Fruit fly (Drosophila melanogaster) whole organism, embryonic: ENCODE data around the gene MED27.

Experiments
- Abd-B ChIP-seq: fragments of 200-800 bp; sonication (Bioruptor generic); optimal IDR thresholded peaks from 2 replicates; lab custom pipeline; 2018; ENCODE audit warnings: missing biosample characterization, mild to moderate bottlenecking, missing genetic modification characterization, moderate library complexity
- Awh ChIP-seq: fragments of 200-800 bp; sonication (Bioruptor generic); IDR thresholded peaks from 2 replicates; pipeline ENCODE4, ENCODE4 v1.3.6; 2022; ENCODE audit warnings: missing biosample characterization, missing genetic modification characterization
- B-H1 ChIP-seq: fragments of 200-800 bp; sonication (Bioruptor generic); IDR thresholded peaks from 3 replicates; pipeline ENCODE4 v1.3.6; 2022; ENCODE audit warnings: missing biosample characterization, missing genetic modification characterization
- B-H2 ChIP-seq: fragments of 200-800 bp; sonication (Bioruptor generic); optimal IDR thresholded peaks from 2 replicates; lab custom pipeline; 2018; ENCODE audit warnings: missing biosample characterization, mild to moderate bottlenecking, missing genetic modification characterization
- Bdp1 ChIP-seq: fragments of 200-800 bp; sonication (Bioruptor generic); optimal IDR thresholded peaks from 3 replicates; lab custom pipeline; 2016; ENCODE audit warnings: missing biosample characterization, missing genetic modification characterization
- CG10321 ChIP-seq: fragments of 200-800 bp; sonication (Bioruptor generic); IDR thresholded peaks from 2 replicates; pipeline ENCODE4 v1.3.6; 2022; ENCODE audit warnings: missing biosample characterization, missing genetic modification characterization
- CG11504 ChIP-seq: fragments of 200-800 bp; sonication (Bioruptor generic); optimal IDR thresholded peaks from 3 replicates; lab custom pipeline; 2019; ENCODE audit warnings: missing biosample characterization, mild to moderate bottlenecking, missing genetic modification characterization, moderate library complexity
- CG1233 ChIP-seq: fragments of 200-800 bp; sonication (Bioruptor generic); optimal IDR thresholded peaks from 4 replicates; lab custom pipeline; 2018; ENCODE audit warnings: missing biosample characterization, mild to moderate bottlenecking, missing genetic modification characterization
- CG12391 ChIP-seq: fragments of 200-800 bp; sonication (Bioruptor generic); optimal IDR thresholded peaks from 3 replicates; lab custom pipeline; 2018; ENCODE audit warnings: missing biosample characterization, mild to moderate bottlenecking, missing genetic modification characterization, moderate library complexity
- CG14710 ChIP-seq: fragments of 200-800 bp; sonication (Bioruptor generic); optimal IDR thresholded peaks from 3 replicates; lab custom pipeline; 2019; ENCODE audit warnings: missing biosample characterization, mild to moderate bottlenecking, missing genetic modification characterization, moderate library complexity
- CG15601 ChIP-seq: fragments of 200-800 bp; sonication (Bioruptor generic); optimal IDR thresholded peaks from 3 replicates; lab custom pipeline; 2019; ENCODE audit warnings: missing biosample characterization, mild to moderate bottlenecking, missing genetic modification characterization, moderate library complexity
- CG16813 ChIP-seq: fragments of 200-800 bp; sonication (Bioruptor generic); IDR thresholded peaks from 3 replicates; pipeline ENCODE4 v1.3.6; 2022; ENCODE audit warnings: missing biosample characterization, missing genetic modification characterization; ENCODE audit not compliant: partially characterized antibody
- CG18764 ChIP-seq: fragments of 200-800 bp; sonication (Bioruptor generic); optimal IDR thresholded peaks from 3 replicates; lab custom pipeline; 2016; ENCODE audit warnings: missing biosample characterization, missing genetic modification characterization
- CG2120 ChIP-seq: fragments of 200-800 bp; sonication (Bioruptor generic); optimal IDR thresholded peaks from 3 replicates; lab custom pipeline; 2016; ENCODE audit warnings: missing biosample characterization, missing genetic modification characterization
- CG30403 ChIP-seq: fragments of 200-800 bp; sonication (Bioruptor generic); optimal IDR thresholded peaks from 3 replicates; lab custom pipeline; 2016; ENCODE audit warnings: missing biosample characterization, missing genetic modification characterization
- CG31388 ChIP-seq: fragments of 200-800 bp; sonication (Bioruptor generic); optimal IDR thresholded peaks from 2 replicates; lab custom pipeline; 2016; ENCODE audit warnings: missing biosample characterization, missing genetic modification characterization
- CG33557 ChIP-seq: fragments of 200-800 bp; sonication (Bioruptor generic); optimal IDR thresholded peaks from 2 replicates; lab custom pipeline; 2019; ENCODE audit warnings: missing biosample characterization, mild to moderate bottlenecking, missing genetic modification characterization, moderate library complexity
- CG43689 ChIP-seq: fragments of 200-800 bp; sonication (Bioruptor generic); IDR thresholded peaks from 2 replicates; pipeline ENCODE4 v1.3.6; 2022; ENCODE audit warnings: missing biosample characterization, missing genetic modification characterization
- CG4730 ChIP-seq: fragments of 200-800 bp; sonication (Bioruptor generic); IDR thresholded peaks from 2 replicates; pipeline ENCODE4 v1.3.6; 2022; ENCODE audit warnings: missing biosample characterization, missing genetic modification characterization
- CG7556 ChIP-seq: fragments of 200-800 bp; sonication (Bioruptor generic); optimal IDR thresholded peaks from 2 replicates; lab custom pipeline; 2017; ENCODE audit warnings: missing biosample characterization, mild to moderate bottlenecking, missing genetic modification characterization
- CG9437 ChIP-seq: fragments of 200-800 bp; sonication (Bioruptor generic); optimal IDR thresholded peaks from 2 replicates; lab custom pipeline; 2018; ENCODE audit warnings: missing biosample characterization, mild to moderate bottlenecking, missing genetic modification characterization
- D19A ChIP-seq: fragments of 200-800 bp; optimal IDR thresholded peaks from 3 replicates; lab custom pipeline; 2019; ENCODE audit warnings: missing biosample characterization, mild to moderate bottlenecking, missing genetic modification characterization, moderate library complexity
- Doc2 ChIP-seq: fragments of 200-800 bp; sonication (Bioruptor generic); IDR thresholded peaks from 2 replicates; pipeline ENCODE4 v1.3.6; 2022; ENCODE audit warnings: missing biosample characterization, missing genetic modification characterization
- E2f1 ChIP-seq: fragments of 200-800 bp; sonication (Bioruptor generic); IDR thresholded peaks from 2 replicates; pipeline ENCODE4 v1.3.6; 2022; ENCODE audit warnings: missing biosample characterization, missing genetic modification characterization
- Eip74EF ChIP-seq, 2 experiments: fragments of 200-800 bp in 1 of 2; fragments of >200 bp in 1 of 2; sonication (Bioruptor generic) in 1 of 2; optimal IDR thresholded peaks; 2 replicates each; lab custom pipeline; 2017 to 2019; ENCODE audit warnings: missing biosample characterization in 2 of 2, missing genetic modification characterization in 2 of 2, mild to moderate bottlenecking in 1 of 2, moderate library complexity in 1 of 2
- H15 ChIP-seq: fragments of 200-800 bp; sonication (Bioruptor generic); IDR thresholded peaks from 3 replicates; pipeline ENCODE4 v1.3.6; 2022; ENCODE audit warnings: missing biosample characterization, missing genetic modification characterization
- Hr51 ChIP-seq, 2 experiments: fragments of 200-800 bp; sonication (Bioruptor generic); optimal IDR thresholded peaks; 2 replicates in 1 of 2; 3 replicates in 1 of 2; lab custom pipeline; 2016 to 2018; ENCODE audit warnings: missing biosample characterization in 2 of 2, missing genetic modification characterization in 2 of 2, mild to moderate bottlenecking in 1 of 2, moderate library complexity in 1 of 2
- Meics ChIP-seq: fragments of 200-800 bp; sonication (Bioruptor generic); optimal IDR thresholded peaks from 2 replicates; lab custom pipeline; 2017; ENCODE audit warnings: missing biosample characterization, mild to moderate bottlenecking, missing genetic modification characterization
- Optix ChIP-seq: fragments of 200-800 bp; sonication (Bioruptor generic); IDR thresholded peaks from 3 replicates; pipeline ENCODE4 v1.3.6; 2022; ENCODE audit warnings: missing biosample characterization, missing genetic modification characterization
- Sin3A ChIP-seq: fragments of >200 bp; optimal IDR thresholded peaks from 2 replicates; lab custom pipeline; 2018
- Sox102F ChIP-seq: fragments of 200-800 bp; sonication (Bioruptor generic); optimal IDR thresholded peaks from 2 replicates; lab custom pipeline; 2018; ENCODE audit warnings: missing biosample characterization, mild to moderate bottlenecking, missing genetic modification characterization, moderate library complexity
- Spps ChIP-seq: fragments of 200-800 bp; sonication (Bioruptor generic); optimal IDR thresholded peaks from 2 replicates; lab custom pipeline; 2018; ENCODE audit warnings: missing biosample characterization, mild to moderate bottlenecking, missing genetic modification characterization
- Ssrp ChIP-seq: fragments of 200-800 bp; sonication (Bioruptor generic); optimal IDR thresholded peaks from 2 replicates; lab custom pipeline; 2018; ENCODE audit warnings: missing biosample characterization, mild to moderate bottlenecking, missing genetic modification characterization, moderate library complexity
- Stat92E ChIP-seq, 3 experiments: fragments of >200 bp in 2 of 3; fragments of 200-800 bp in 1 of 3; sonication (Bioruptor generic) in 1 of 3; optimal IDR thresholded peaks; 2 replicates each; lab custom pipeline; 2017 to 2019; ENCODE audit warnings: missing biosample characterization in 3 of 3, missing genetic modification characterization in 3 of 3, mild to moderate bottlenecking in 1 of 3, moderate library complexity in 1 of 3
- amos ChIP-seq: fragments of 200-800 bp; sonication (Bioruptor generic); IDR thresholded peaks from 2 replicates; pipeline ENCODE4 v1.3.6; 2022; ENCODE audit warnings: missing biosample characterization, missing genetic modification characterization; ENCODE audit not compliant: partially characterized antibody
- ase ChIP-seq: fragments of 200-800 bp; sonication (Bioruptor generic); IDR thresholded peaks from 3 replicates; pipeline ENCODE4 v1.3.6; 2022; ENCODE audit warnings: missing biosample characterization, missing genetic modification characterization
- fd64A ChIP-seq: fragments of 200-800 bp; sonication (Bioruptor generic); optimal IDR thresholded peaks from 3 replicates; lab custom pipeline; 2018; ENCODE audit warnings: missing biosample characterization, mild to moderate bottlenecking, missing genetic modification characterization
- gem ChIP-seq: fragments of 200-800 bp; sonication (Bioruptor generic); optimal IDR thresholded peaks from 2 replicates; lab custom pipeline; 2019; ENCODE audit warnings: missing biosample characterization, mild to moderate bottlenecking, missing genetic modification characterization, moderate library complexity
- jigr1 ChIP-seq: fragments of 200-800 bp; sonication (Bioruptor generic); IDR thresholded peaks from 3 replicates; pipeline ENCODE4 v1.3.6; 2022; ENCODE audit warnings: missing biosample characterization, missing genetic modification characterization
- jing ChIP-seq: fragments of 200-800 bp; sonication (Bioruptor generic); optimal IDR thresholded peaks from 2 replicates; lab custom pipeline; 2018; ENCODE audit warnings: missing biosample characterization, mild to moderate bottlenecking, missing genetic modification characterization
- jumu ChIP-seq: fragments of 200-800 bp; sonication (Bioruptor generic); optimal IDR thresholded peaks from 3 replicates; lab custom pipeline; 2016; ENCODE audit warnings: missing biosample characterization, missing genetic modification characterization
- ken ChIP-seq: fragments of 200-800 bp; sonication (Bioruptor generic); IDR thresholded peaks from 3 replicates; pipeline ENCODE4 v1.3.6; 2022; ENCODE audit warnings: missing biosample characterization, missing genetic modification characterization
- oc ChIP-seq: fragments of 200-800 bp; sonication (Bioruptor generic); optimal IDR thresholded peaks from 2 replicates; lab custom pipeline; 2018; ENCODE audit warnings: missing biosample characterization, mild to moderate bottlenecking, missing genetic modification characterization, moderate library complexity
- pros ChIP-seq: fragments of 200-800 bp; sonication (Bioruptor generic); optimal IDR thresholded peaks from 3 replicates; lab custom pipeline; 2019; ENCODE audit warnings: missing biosample characterization, mild to moderate bottlenecking, missing genetic modification characterization, moderate library complexity
- sens ChIP-seq: fragments of 200-800 bp; sonication (Bioruptor generic); peaks from one replicate; lab custom pipeline; 2016; ENCODE audit warnings: missing biosample characterization, missing genetic modification characterization
- sna ChIP-seq: fragments of 200-800 bp; sonication (Bioruptor generic); IDR thresholded peaks from 2 replicates; pipeline ENCODE4 v1.3.6; 2022; ENCODE audit warnings: missing biosample characterization, missing genetic modification characterization; ENCODE audit not compliant: partially characterized antibody
- sob ChIP-seq: fragments of 200-800 bp; sonication (Bioruptor generic); IDR thresholded peaks from 2 replicates; pipeline ENCODE4 v1.3.6; 2022; ENCODE audit warnings: missing biosample characterization, missing genetic modification characterization
- trem ChIP-seq: fragments of 200-800 bp; optimal IDR thresholded peaks from 3 replicates; lab custom pipeline; 2019; ENCODE audit warnings: missing biosample characterization, mild to moderate bottlenecking, missing genetic modification characterization, moderate library complexity

MED27 gene

dm6 chr3R:5682921-5683748 is 28.2 kb downstream of the MED27 start (continued):
- TF ChIP-seq Eip74EF (GFP tag; optimal IDR thresholded peaks at IDR 0.05; lab: Kevin White, UChicago): peak in 1 of 2 experiments; percentile 75
- peak; percentile 71 for TF ChIP-seq CG14710 (tag; lab: Kevin White, UChicago)
- TF ChIP-seq CG33557: peak; percentile 49
- TF ChIP-seq E2f1: peak; percentile 58
- TF ChIP-seq CG4730: 0 out of 2 replicates have a peak, but pooled peaks have one; percentile 19
- TF ChIP-seq CG18764 (GFP tag; lab: Kevin White, UChicago): peak; percentile 31
- TF ChIP-seq CG1233 (GFP tag; lab: Kevin White, UChicago): peak; percentile 57
- peak; percentile 51 for TF ChIP-seq Spps (tag; lab: Kevin White, UChicago)
- TF ChIP-seq Sox102F (GFP tag; lab: Kevin White, UChicago): peak; percentile 81
- TF ChIP-seq Meics (GFP tag; lab: Kevin White, UChicago): peak; percentile 20
- TF ChIP-seq fd64A (GFP tag; lab: Kevin White, UChicago): no peak
- peak; percentile 72 for TF ChIP-seq CG15601 (tag; lab: Kevin White, UChicago)
- no peak for TF ChIP-seq CG43689 (GFP tag; lab: Robert Waterston, UW)
- TF ChIP-seq ken (GFP tag; lab: Robert Waterston, UW): peak; percentile 77
- peak; percentile 77 for TF ChIP-seq D19A (tag; lab: Kevin White, UChicago)
- 0 out of 3 replicates have a peak, but pooled peaks have one; percentile 32 for TF ChIP-seq H15
- TF ChIP-seq Awh (GFP tag; lab: Robert Waterston, UW): no peak
- peak; percentile 36 for TF ChIP-seq jumu (GFP tag; lab: Kevin White, UChicago)
- TF ChIP-seq CG7556: peak; percentile 58
- TF ChIP-seq CG11504: no peak
- TF ChIP-seq pros (GFP tag; lab: Kevin White, UChicago): peak; percentile 58
- no peak for TF ChIP-seq B-H2 (GFP tag; lab: Kevin White, UChicago)
- TF ChIP-seq sna (GFP tag; lab: Robert Waterston, UW): no peak
- peak in 1 of 2 experiments; percentile 9 for TF ChIP-seq Hr51 (GFP tag; optimal IDR thresholded peaks at IDR 0.05; lab: Kevin White, UChicago)
- peak; percentile 63 for TF ChIP-seq oc
- TF ChIP-seq gem (tag; lab: Kevin White, UChicago): peak; percentile 83
- no peak for TF ChIP-seq CG31388 (GFP tag; lab: Kevin White, UChicago)
- peak in 1 of 3 experiments; percentile 46 for TF ChIP-seq Stat92E (GFP tag; optimal IDR thresholded peaks at IDR 0.05; lab: Kevin White, UChicago)
- TF ChIP-seq Optix (GFP tag; lab: Robert Waterston, UW): no peak
- no peak for TF ChIP-seq CG10321
- no peak for TF ChIP-seq CG16813
- no peak for TF ChIP-seq CG2120 (GFP tag; lab: Kevin White, UChicago)
- peak; percentile 34 for TF ChIP-seq CG9437
- no peak for TF ChIP-seq Bdp1 (GFP tag; lab: Kevin White, UChicago)
- peak; percentile 66 for TF ChIP-seq Ssrp (tag; lab: Kevin White, UChicago)
- peak; percentile 34 for TF ChIP-seq Abd-B (GFP tag; lab: Kevin White, UChicago)
- peak; percentile 59 for TF ChIP-seq trem (tag; lab: Kevin White, UChicago)
- TF ChIP-seq CG30403 (GFP tag; lab: Kevin White, UChicago): peak; percentile 64
- no peak for TF ChIP-seq Sin3A (lab: Kevin White, UChicago)
- no peak for TF ChIP-seq Doc2 (GFP tag; lab: Robert Waterston, UW)
- TF ChIP-seq amos (GFP tag; lab: Robert Waterston, UW): no peak
- TF ChIP-seq jing: peak; percentile 50
- peak; percentile 50; the same call in 2 of the 3 replicates for TF ChIP-seq B-H1 (GFP tag; lab: Robert Waterston, UW)
- no peak for TF ChIP-seq jigr1 (GFP tag; lab: Robert Waterston, UW)
- no peak for TF ChIP-seq sob (GFP tag; lab: Robert Waterston, UW)
- TF ChIP-seq CG12391 (tag; lab: Kevin White, UChicago): peak; percentile 78
- peak; percentile 93 for TF ChIP-seq sens (GFP tag; lab: Kevin White, UChicago)
- 0 out of 3 replicates have a peak, but pooled peaks have one; percentile 11 for TF ChIP-seq ase
